Worm (Caenorhabditis elegans) whole organism, midembryonic: ENCODE results near the gene T20B12.5.

Source experiments
- T22C8.4 ChIP-seq: fragments of 200-800 bp; sonication (Bioruptor generic); IDR thresholded peaks from 2 replicates; pipeline ENCODE4 v1.3.6; 2022; ENCODE audit warnings: missing genetic modification characterization, missing compliant biosample characterization
- flt-1 ChIP-seq: fragments of 200-800 bp; sonication (Bioruptor generic); IDR thresholded peaks from 2 replicates; pipeline ENCODE4 v1.3.6; 2022; ENCODE audit warnings: missing genetic modification characterization, missing compliant biosample characterization
- klf-2 ChIP-seq: fragments of 200-800 bp; sonication (Bioruptor generic); conservative IDR thresholded peaks from 2 replicates; pipeline ENCODE4 v1.3.6; 2022; ENCODE audit warnings: missing genetic modification reagents, missing genetic modification characterization, missing compliant biosample characterization
- tab-1 ChIP-seq: fragments of 200-800 bp; sonication (Bioruptor generic); IDR thresholded peaks from 2 replicates; pipeline ENCODE4 v1.3.6; 2022; ENCODE audit warnings: missing genetic modification characterization, missing compliant biosample characterization
- ztf-29 ChIP-seq: fragments of 200-800 bp; sonication (Bioruptor generic); IDR thresholded peaks from 2 replicates; pipeline ENCODE4 v1.3.6; 2022; ENCODE audit warnings: missing genetic modification reagents, missing genetic modification characterization, missing compliant biosample characterization

DNA sequence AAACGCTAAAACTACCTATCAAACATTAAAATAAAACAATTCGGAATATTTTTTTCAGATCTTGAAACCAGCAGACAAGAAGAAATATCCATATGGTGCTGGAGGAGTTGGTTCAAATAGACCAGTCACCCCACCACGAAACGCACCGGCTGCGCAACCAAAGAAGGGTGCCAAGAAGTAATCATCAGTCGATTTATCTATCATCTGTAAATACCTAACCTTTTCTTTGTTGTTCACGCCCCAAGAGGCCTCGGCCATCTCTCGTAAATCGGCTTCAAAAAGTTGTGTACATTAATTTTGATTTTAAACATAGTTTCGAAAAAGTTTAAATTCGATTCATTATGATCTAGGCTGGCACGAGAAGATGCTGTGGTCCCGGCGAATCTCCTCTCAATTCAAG, 28.9 kb downstream of the T20B12.5 start:
- no peak for TF ChIP-seq klf-2 (GFP tag; lab: Robert Waterston, UW)
- no peak for TF ChIP-seq T22C8.4 (GFP tag; lab: Robert Waterston, UW)
- no peak for TF ChIP-seq flt-1 (GFP tag; lab: Robert Waterston, UW)
- no peak for TF ChIP-seq tab-1 (GFP tag; lab: Robert Waterston, UW)
- no peak for TF ChIP-seq ztf-29 (GFP tag; lab: Robert Waterston, UW)
